Worm (Caenorhabditis elegans): ENCODE measurements around the gene R02F2.8.

DNA sequence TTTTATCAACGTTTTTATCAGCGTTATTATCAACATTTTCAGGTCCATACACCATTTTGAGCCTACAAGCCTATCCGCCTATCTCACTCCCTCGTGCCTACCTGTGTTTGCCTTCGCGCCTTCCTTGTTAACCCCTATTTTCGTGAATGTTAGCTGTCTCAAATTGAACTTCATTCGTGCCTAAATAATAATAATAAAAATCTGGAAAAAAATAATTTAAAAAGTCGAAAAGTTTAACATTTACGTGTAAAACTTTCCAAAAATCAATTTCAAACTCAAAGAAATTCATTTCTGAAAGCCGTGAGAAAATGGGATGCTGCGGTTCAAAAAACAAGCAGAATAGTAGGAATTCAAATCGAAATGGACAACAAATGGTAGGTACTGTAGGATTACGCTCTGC lies 17.1 kb downstream of the R02F2.8 start, which contains the start of gene R02F2.10:
- TF ChIP-seq lir-1 (GFP tag; conservative IDR thresholded peaks at IDR 0.05), result no peak
- TF ChIP-seq nhr-120 (GFP tag; IDR thresholded peaks at IDR 0.05), result no peak
- no peak for TF ChIP-seq rpc-1 (optimal IDR thresholded peaks at IDR 0.05)
- TF ChIP-seq rpc-1 (tag; optimal IDR thresholded peaks at IDR 0.05), result no peak
- TF ChIP-seq K11D2.4 (GFP tag; IDR thresholded peaks at IDR 0.05), result no peak
- TF ChIP-seq ama-1 (optimal IDR thresholded peaks at IDR 0.05), result no peak
- no peak for TF ChIP-seq ama-1 (GFP tag; optimal IDR thresholded peaks at IDR 0.05)
